Worm (Caenorhabditis elegans): ENCODE results near the gene F26D10.13.

Gene F26D10.13

ce11 chrIV:17278363-17278762 lies 13.7 kb upstream of the F26D10.13 start (continued):
- TF ChIP-seq unc-62 (GFP tag; optimal IDR thresholded peaks at IDR 0.05 in 1 of 2) (peak; percentile 31 to 97), unc-62 (tag; optimal IDR thresholded peaks at IDR 0.05) (no peak), zag-1 (tag; optimal IDR thresholded peaks at IDR 0.05) (peak; percentile 79), php-3 (GFP tag; IDR thresholded peaks at IDR 0.05) (peak; percentile 55), F37D6.2 (tag; optimal IDR thresholded peaks at IDR 0.05) (peak; percentile 95), F26F4.8 (GFP tag; conservative IDR thresholded peaks at IDR 0.05) (no peak), nhr-28 (tag; optimal IDR thresholded peaks at IDR 0.05) (peak; percentile 92), daf-12 (tag; optimal IDR thresholded peaks at IDR 0.05) (no peak), ceh-28 (tag; optimal IDR thresholded peaks at IDR 0.05) (peak; percentile 19), lir-3 (tag; optimal IDR thresholded peaks at IDR 0.05) (no peak), nhr-77 (tag; optimal IDR thresholded peaks at IDR 0.05) (peak; percentile 98), hmg-1.1 (GFP tag; IDR thresholded peaks at IDR 0.05) (peak; percentile 98), ZK337.2 (GFP tag; IDR thresholded peaks at IDR 0.05) (0 out of 2 replicates have a peak, but pooled peaks have one; percentile 32), saeg-2 (GFP tag; IDR thresholded peaks at IDR 0.05) (peak; percentile 88), ama-1 (optimal IDR thresholded peaks at IDR 0.05) (no peak), R02D3.7 (tag; optimal IDR thresholded peaks at IDR 0.05) (no peak), F10B5.3 (tag; optimal IDR thresholded peaks at IDR 0.05) (peak; percentile 78), Y5F2A.4 (GFP tag; optimal IDR thresholded peaks at IDR 0.05) (peak; percentile 55), ztf-11 (tag; optimal IDR thresholded peaks at IDR 0.05) (no peak), nhr-111 (GFP tag; optimal IDR thresholded peaks at IDR 0.05) (no peak), Y48G9A.11 (GFP tag; IDR thresholded peaks at IDR 0.05) (peak; percentile 86), nhr-42 (GFP tag; IDR thresholded peaks at IDR 0.05) (peak; percentile 90), rbr-2 (tag; optimal IDR thresholded peaks at IDR 0.05) (peak; percentile 98), egl-43 (GFP tag; IDR thresholded peaks at IDR 0.05) (peak; percentile 94), vab-7 (GFP tag; IDR thresholded peaks at IDR 0.05) (peak; percentile 92), nhr-76 (tag; optimal IDR thresholded peaks at IDR 0.05) (peak; percentile 78), dmd-9 (GFP tag; IDR thresholded peaks at IDR 0.05) (peak; percentile 92), aha-1 (tag) (peak; percentile 99), nhr-102 (tag; optimal IDR thresholded peaks at IDR 0.05) (peak; percentile 86), nhr-25 (tag; optimal IDR thresholded peaks at IDR 0.05; ENCODE audit: borderline replicate concordance, insufficient read depth) (peak; percentile 96), hlh-30 (tag; optimal IDR thresholded peaks at IDR 0.05; ENCODE audit: insufficient read depth) (peak; percentile 85), lin-38 (GFP tag; IDR thresholded peaks at IDR 0.05) (peak; percentile 90), duxl-1 (tag; optimal IDR thresholded peaks at IDR 0.05; ENCODE audit: poor library complexity) (peak; percentile 62), ces-1 (GFP tag; optimal IDR thresholded peaks at IDR 0.05) (peak; percentile 89), lin-13 (GFP tag; optimal IDR thresholded peaks at IDR 0.05) (peak; percentile 93), Y105C5A.15 (GFP tag; IDR thresholded peaks at IDR 0.05) (peak; percentile 50; the same call in 1 of the 2 replicates), nhr-237 (tag; optimal IDR thresholded peaks at IDR 0.05) (peak; percentile 22), hif-1 (tag; optimal IDR thresholded peaks at IDR 0.05) (peak; percentile 70 to 97), ceh-44 (GFP tag; IDR thresholded peaks at IDR 0.05) (peak; percentile 50; the same call in 1 of the 2 replicates), lsy-2 (tag; optimal IDR thresholded peaks at IDR 0.05) (peak; percentile 91 to 95), spr-1 (tag; optimal IDR thresholded peaks at IDR 0.05) (peak; percentile 92), spr-3 (GFP tag; optimal IDR thresholded peaks at IDR 0.05) (peak; percentile 81), madf-9 (GFP tag; conservative IDR thresholded peaks at IDR 0.05) (peak; percentile 88), daf-19 (GFP tag; conservative IDR thresholded peaks at IDR 0.05) (peak; percentile 90), dmd-6 (GFP tag; IDR thresholded peaks at IDR 0.05) (peak; percentile 97), zfp-3 (GFP tag; conservative IDR thresholded peaks at IDR 0.05) (peak; percentile 98), unc-39 (tag; optimal IDR thresholded peaks at IDR 0.05) (no peak), nhr-11 (tag; optimal IDR thresholded peaks at IDR 0.05) (peak; percentile 99), tag-97 (GFP tag; IDR thresholded peaks at IDR 0.05) (no peak), gei-8 (GFP tag; optimal IDR thresholded peaks at IDR 0.05) (peak; percentile 91), nhr-41 (GFP tag; IDR thresholded peaks at IDR 0.05) (peak; percentile 81), ctbp-1 (GFP tag; IDR thresholded peaks at IDR 0.05) (peak; percentile 88)
